Fruit fly (Drosophila melanogaster) whole organism, embryonic: ENCODE data around the gene CG33927.

Source experiments
- Ada2b ChIP-seq: fragments of 200-800 bp; sonication (Bioruptor generic); IDR thresholded peaks from 2 replicates; pipeline ENCODE4 v1.3.6; 2022; ENCODE audit warnings: missing biosample characterization, missing genetic modification characterization
- BEAF-32 ChIP-seq: fragments of 200-800 bp; sonication (Bioruptor generic); optimal IDR thresholded peaks from 3 replicates; lab custom pipeline; 2017; ENCODE audit warnings: missing biosample characterization, missing genetic modification characterization, mild to moderate bottlenecking, moderate library complexity, missing genetic modification reagents
- CG12155 ChIP-seq: fragments of 200-800 bp; sonication (Bioruptor generic); optimal IDR thresholded peaks from 3 replicates; lab custom pipeline; 2016; ENCODE audit warnings: missing biosample characterization, missing genetic modification characterization
- CG12299 ChIP-seq: fragments of 200-800 bp; sonication (Bioruptor generic); optimal IDR thresholded peaks from 2 replicates; lab custom pipeline; 2018; ENCODE audit warnings: missing biosample characterization, mild to moderate bottlenecking, missing genetic modification characterization
- CG15073 ChIP-seq: fragments of 200-800 bp; sonication (Bioruptor generic); optimal IDR thresholded peaks from 2 replicates; lab custom pipeline; 2016; ENCODE audit warnings: missing biosample characterization, missing genetic modification characterization
- CG1529 ChIP-seq: fragments of 200-800 bp; sonication (Bioruptor generic); optimal IDR thresholded peaks from 3 replicates; lab custom pipeline; 2018; ENCODE audit warnings: missing biosample characterization, missing genetic modification characterization
- CG15514 ChIP-seq: fragments of 200-800 bp; sonication (Bioruptor generic); optimal IDR thresholded peaks from 3 replicates; lab custom pipeline; 2017; ENCODE audit warnings: missing biosample characterization, missing genetic modification characterization, mild to moderate bottlenecking, moderate library complexity, missing genetic modification reagents
- CG4617 ChIP-seq: fragments of 200-800 bp; sonication (Bioruptor generic); optimal IDR thresholded peaks from 3 replicates; lab custom pipeline; 2016; ENCODE audit warnings: missing biosample characterization, missing genetic modification characterization, borderline replicate concordance
- CG6272 ChIP-seq: fragments of 200-800 bp; sonication (Bioruptor generic); IDR thresholded peaks from 2 replicates; pipeline ENCODE4 v1.3.6; 2022; ENCODE audit warnings: missing biosample characterization, missing genetic modification characterization
- CG6689 ChIP-seq: fragments of 200-800 bp; sonication (Bioruptor generic); IDR thresholded peaks from 2 replicates; pipeline ENCODE4 v1.3.6; 2022; ENCODE audit warnings: missing biosample characterization, missing genetic modification characterization
- CG7271 ChIP-seq: fragments of 200-800 bp; sonication (Bioruptor generic); optimal IDR thresholded peaks from 2 replicates; lab custom pipeline; 2018; ENCODE audit warnings: missing biosample characterization, mild to moderate bottlenecking, missing genetic modification characterization, moderate library complexity
- CG7556 ChIP-seq: fragments of 200-800 bp; sonication (Bioruptor generic); optimal IDR thresholded peaks from 2 replicates; lab custom pipeline; 2017; ENCODE audit warnings: missing biosample characterization, mild to moderate bottlenecking, missing genetic modification characterization
- CG7839 ChIP-seq: fragments of 200-800 bp; sonication (Bioruptor generic); optimal IDR thresholded peaks from 3 replicates; lab custom pipeline; 2018; ENCODE audit warnings: missing biosample characterization, mild to moderate bottlenecking, missing genetic modification characterization, moderate library complexity
- CG9437 ChIP-seq: fragments of 200-800 bp; sonication (Bioruptor generic); optimal IDR thresholded peaks from 2 replicates; lab custom pipeline; 2018; ENCODE audit warnings: missing biosample characterization, mild to moderate bottlenecking, missing genetic modification characterization
- CG9609 ChIP-seq: fragments of 200-800 bp; sonication (Bioruptor generic); optimal IDR thresholded peaks from 3 replicates; lab custom pipeline; 2016; ENCODE audit warnings: missing biosample characterization, missing genetic modification characterization
- CG9817 ChIP-seq: fragments of 200-800 bp; sonication (Bioruptor generic); optimal IDR thresholded peaks from 2 replicates; lab custom pipeline; 2018; ENCODE audit warnings: missing biosample characterization, mild to moderate bottlenecking, missing genetic modification characterization, moderate library complexity
- CG9876 ChIP-seq: fragments of 200-800 bp; sonication (Bioruptor generic); optimal IDR thresholded peaks from 2 replicates; lab custom pipeline; 2016; ENCODE audit warnings: missing biosample characterization, missing genetic modification characterization
- Chrac-16 ChIP-seq: fragments of 200-800 bp; sonication (Bioruptor generic); optimal IDR thresholded peaks from 3 replicates; lab custom pipeline; 2016; ENCODE audit warnings: missing biosample characterization, missing genetic modification characterization
- Dfd ChIP-seq, 2 experiments: fragments of >200 bp; optimal IDR thresholded peaks; 2 replicates each; lab custom pipeline; 2017; ENCODE audit warnings: missing biosample characterization in 2 of 2, missing genetic modification characterization in 2 of 2
- H2.0 ChIP-seq: fragments of 200-800 bp; sonication (Bioruptor generic); IDR thresholded peaks from 2 replicates; pipeline ENCODE4 v1.3.6; 2022; ENCODE audit warnings: missing biosample characterization, missing genetic modification characterization
- Hr3 ChIP-seq: fragments of 200-800 bp; sonication (Bioruptor generic); optimal IDR thresholded peaks from 3 replicates; lab custom pipeline; 2016; ENCODE audit warnings: missing biosample characterization, missing genetic modification characterization
- Hr78 ChIP-seq, 2 experiments: fragments of 200-800 bp in 1 of 2; fragments of >200 bp in 1 of 2; sonication (Bioruptor generic) in 1 of 2; optimal IDR thresholded peaks; 2 replicates each; lab custom pipeline; 2017 to 2019; ENCODE audit warnings: missing biosample characterization in 2 of 2, missing genetic modification characterization in 2 of 2, mild to moderate bottlenecking in 1 of 2, moderate library complexity in 1 of 2
- Mrtf ChIP-seq: fragments of 200-800 bp; sonication (Bioruptor generic); IDR thresholded peaks from 3 replicates; pipeline ENCODE4 v1.3.6; 2022; ENCODE audit warnings: missing biosample characterization, missing genetic modification characterization
- Nf-YB ChIP-seq: fragments of 200-800 bp; sonication (Bioruptor generic); optimal IDR thresholded peaks from 3 replicates; lab custom pipeline; 2019; ENCODE audit warnings: missing biosample characterization, mild to moderate bottlenecking, missing genetic modification characterization, moderate library complexity
- Opbp ChIP-seq: fragments of 200-800 bp; sonication (Bioruptor generic); IDR thresholded peaks from 3 replicates; pipeline ENCODE4 v1.3.6; 2022; ENCODE audit warnings: missing biosample characterization, missing genetic modification characterization; ENCODE audit not compliant: partially characterized antibody
- Usf ChIP-seq: fragments of 200-800 bp; sonication (Bioruptor generic); optimal IDR thresholded peaks from 2 replicates; lab custom pipeline; 2017; ENCODE audit warnings: missing genotype, missing biosample characterization, missing genetic modification characterization
- YL-1 ChIP-seq: fragments of 200-800 bp; sonication (Bioruptor generic); optimal IDR thresholded peaks from 3 replicates; lab custom pipeline; 2017; ENCODE audit warnings: missing biosample characterization, mild to moderate bottlenecking, missing genetic modification characterization
- bsh ChIP-seq, 2 experiments: fragments of 200-800 bp; sonication (Bioruptor generic); optimal IDR thresholded peaks; 2 replicates each; lab custom pipeline; 2017 to 2018; ENCODE audit warnings: mild to moderate bottlenecking in 2 of 2, missing biosample characterization in 2 of 2, missing genetic modification characterization in 2 of 2, moderate library complexity in 1 of 2
- chn ChIP-seq: fragments of 200-800 bp; sonication (Bioruptor generic); optimal IDR thresholded peaks from 2 replicates; lab custom pipeline; 2016; ENCODE audit warnings: missing biosample characterization, missing genetic modification characterization
- croc ChIP-seq: fragments of 200-800 bp; sonication (Bioruptor generic); conservative IDR thresholded peaks from 3 replicates; pipeline ENCODE4 v1.3.6; 2022; ENCODE audit warnings: missing biosample characterization, missing genetic modification characterization
- emc ChIP-seq: fragments of 200-800 bp; sonication (Bioruptor generic); optimal IDR thresholded peaks from 2 replicates; lab custom pipeline; 2016; ENCODE audit warnings: missing biosample characterization, missing genetic modification characterization
- en ChIP-seq: fragments of 200-800 bp; sonication (Bioruptor generic); optimal IDR thresholded peaks from 2 replicates; lab custom pipeline; 2016; ENCODE audit warnings: missing biosample characterization, missing genetic modification characterization
- fd102C ChIP-seq: fragments of 200-800 bp; sonication (Bioruptor generic); optimal IDR thresholded peaks from 2 replicates; lab custom pipeline; 2018; ENCODE audit warnings: missing biosample characterization, mild to moderate bottlenecking, missing genetic modification characterization, moderate library complexity
- grau ChIP-seq: fragments of 200-800 bp; optimal IDR thresholded peaks from 3 replicates; lab custom pipeline; 2019; ENCODE audit warnings: missing biosample characterization, mild to moderate bottlenecking, missing genetic modification characterization, moderate library complexity
- h ChIP-seq: fragments of >200 bp; optimal IDR thresholded peaks from 2 replicates; lab custom pipeline; 2017
- nmo ChIP-seq: fragments of 200-800 bp; sonication (Bioruptor generic); optimal IDR thresholded peaks from 2 replicates; lab custom pipeline; 2018; ENCODE audit warnings: missing biosample characterization, mild to moderate bottlenecking, missing genetic modification characterization, moderate library complexity
- pita ChIP-seq: fragments of 200-800 bp; sonication (Bioruptor generic); optimal IDR thresholded peaks from 2 replicates; lab custom pipeline; 2017; ENCODE audit warnings: missing biosample characterization, mild to moderate bottlenecking, missing genetic modification characterization
- pnt ChIP-seq: fragments of 200-800 bp; sonication (Bioruptor generic); optimal IDR thresholded peaks from 3 replicates; lab custom pipeline; 2016; ENCODE audit warnings: missing biosample characterization, missing genetic modification characterization
- scrt ChIP-seq: fragments of 200-800 bp; sonication (Bioruptor generic); optimal IDR thresholded peaks from 2 replicates; lab custom pipeline; 2018; ENCODE audit warnings: missing biosample characterization, mild to moderate bottlenecking, missing genetic modification characterization, moderate library complexity
- shn ChIP-seq: fragments of 200-800 bp; sonication (Bioruptor generic); optimal IDR thresholded peaks from 3 replicates; lab custom pipeline; 2016; ENCODE audit warnings: missing biosample characterization, missing genetic modification characterization
- slbo ChIP-seq: fragments of 200-800 bp; sonication (Bioruptor generic); IDR thresholded peaks from 2 replicates; pipeline ENCODE4 v1.3.6; 2022; ENCODE audit warnings: missing biosample characterization, missing genetic modification characterization
- ssp ChIP-seq: fragments of 200-800 bp; sonication (Bioruptor generic); IDR thresholded peaks from 2 replicates; pipeline ENCODE4 v1.3.6; 2022; ENCODE audit warnings: missing biosample characterization, missing genetic modification characterization
- sug ChIP-seq: fragments of 200-800 bp; optimal IDR thresholded peaks from 2 replicates; lab custom pipeline; 2019; ENCODE audit warnings: missing biosample characterization, mild to moderate bottlenecking, missing genetic modification characterization, moderate library complexity
- tap ChIP-seq: fragments of 200-800 bp; optimal IDR thresholded peaks from 3 replicates; lab custom pipeline; 2019; ENCODE audit warnings: missing biosample characterization, mild to moderate bottlenecking, missing genetic modification characterization, moderate library complexity
- vfl ChIP-seq: fragments of 200-800 bp; sonication (Bioruptor generic); optimal IDR thresholded peaks from 2 replicates; lab custom pipeline; 2016; ENCODE audit warnings: missing biosample characterization, missing genetic modification characterization
- vnd ChIP-seq: fragments of 200-800 bp; sonication (Bioruptor generic); IDR thresholded peaks from 3 replicates; pipeline ENCODE4 v1.3.6; 2022; ENCODE audit warnings: missing biosample characterization, missing genetic modification characterization; ENCODE audit not compliant: partially characterized antibody
- wek ChIP-seq: fragments of 200-800 bp; sonication (Bioruptor generic); optimal IDR thresholded peaks from 3 replicates; lab custom pipeline; 2018; ENCODE audit warnings: missing biosample characterization, mild to moderate bottlenecking, missing genetic modification characterization, moderate library complexity
- yki ChIP-seq: fragments of >200 bp; optimal IDR thresholded peaks from 3 replicates; lab custom pipeline; 2018
- zen2 ChIP-seq: fragments of 200-800 bp; sonication (Bioruptor generic); IDR thresholded peaks from 3 replicates; pipeline ENCODE4 v1.3.6; 2022; ENCODE audit warnings: missing biosample characterization, missing genetic modification characterization; ENCODE audit not compliant: partially characterized antibody

CG33927 gene

dm6 chr3R:4739492-4740431 is 49.4 kb upstream of the CG33927 start (continued):
- TF ChIP-seq YL-1 (GFP tag; lab: Kevin White, UChicago) (peak; percentile 22), en (peak; percentile 75), wek (GFP tag; lab: Kevin White, UChicago) (no peak), CG1529 (GFP tag; lab: Kevin White, UChicago) (peak; percentile 81), zen2 (GFP tag; lab: Robert Waterston, UW) (no peak), vnd (GFP tag; lab: Robert Waterston, UW) (no peak), chn (GFP tag; lab: Kevin White, UChicago) (peak; percentile 77), CG4617 (peak; percentile 67), Nf-YB (peak; percentile 74), Hr3 (GFP tag; lab: Kevin White, UChicago) (peak; percentile 90), CG12299 (peak; percentile 28), CG7839 (tag; lab: Kevin White, UChicago) (peak; percentile 89), CG15073 (GFP tag; lab: Kevin White, UChicago) (peak; percentile 49), CG12155 (GFP tag; lab: Kevin White, UChicago) (peak; percentile 26), CG7271 (tag; lab: Kevin White, UChicago) (no peak), CG6689 (GFP tag; lab: Robert Waterston, UW) (no peak), fd102C (GFP tag; lab: Kevin White, UChicago) (no peak), emc (GFP tag; lab: Kevin White, UChicago) (peak; percentile 44), shn (GFP tag; lab: Kevin White, UChicago) (peak; percentile 84), sug (peak; percentile 54), CG7556 (GFP tag; lab: Kevin White, UChicago) (peak; percentile 96), Opbp (GFP tag; lab: Robert Waterston, UW) (no peak), H2.0 (no peak), nmo (GFP tag; lab: Kevin White, UChicago) (peak; percentile 91), vfl (GFP tag; lab: Kevin White, UChicago) (peak; percentile 60), tap (tag; lab: Kevin White, UChicago) (peak; percentile 36), CG9437 (GFP tag; lab: Kevin White, UChicago) (peak; percentile 92), pnt (GFP tag; lab: Kevin White, UChicago) (peak; percentile 86), CG9876 (GFP tag; lab: Kevin White, UChicago) (peak; percentile 77), scrt (GFP tag; lab: Kevin White, UChicago) (peak; percentile 66), CG9817 (tag; lab: Kevin White, UChicago) (peak; percentile 67), slbo (GFP tag; lab: Robert Waterston, UW) (no peak), ssp (GFP tag; lab: Robert Waterston, UW) (no peak), yki (lab: Kevin White, UChicago) (peak; percentile 65), Dfd (GFP tag; optimal IDR thresholded peaks at IDR 0.05; lab: Kevin White, UChicago) (no peak), CG15514 (no peak), CG6272 (no peak), Chrac-16 (GFP tag; lab: Kevin White, UChicago) (peak; percentile 88), BEAF-32 (GFP tag; lab: Kevin White, UChicago) (no peak), Ada2b (GFP tag; lab: Robert Waterston, UW) (no peak), bsh (GFP tag; optimal IDR thresholded peaks at IDR 0.05; lab: Kevin White, UChicago) (peak; percentile 73 to 75), pita (GFP tag; lab: Kevin White, UChicago) (no peak), CG9609 (peak; percentile 85), h (lab: Kevin White, UChicago) (no peak), Hr78 (GFP tag; optimal IDR thresholded peaks at IDR 0.05; lab: Kevin White, UChicago) (peak in 1 of 2 experiments; percentile 77), Mrtf (GFP tag; lab: Robert Waterston, UW) (no peak), croc (peak; percentile 57), Usf (GFP tag; lab: Kevin White, UChicago) (peak; percentile 81), grau (tag; lab: Kevin White, UChicago) (peak; percentile 97)
